Fruit fly (Drosophila melanogaster): ENCODE results near the gene CG11858.

The CG11858 gene

dm6 chr3R:25258628-25259240, 3.8 kb upstream of the CG11858 start, which contains the start of gene CG11857:
CG11857 (plus strand) TSS chr3R:25258898.
- TF ChIP-seq CG8159 (tag; optimal IDR thresholded peaks at IDR 0.05) (peak; percentile 93), CG10348 (GFP tag; IDR thresholded peaks at IDR 0.05) (peak; percentile 96), gl (tag; optimal IDR thresholded peaks at IDR 0.05) (peak; percentile 86), Pif1B (GFP tag; optimal IDR thresholded peaks at IDR 0.05) (no peak), Snoo (tag; optimal IDR thresholded peaks at IDR 0.05) (peak; percentile 95), CG32121 (GFP tag; IDR thresholded peaks at IDR 0.05) (peak; percentile 97), CG9948 (tag; optimal IDR thresholded peaks at IDR 0.05) (peak; percentile 93), CG34367 (tag; optimal IDR thresholded peaks at IDR 0.05) (peak; percentile 92), CG13204 (GFP tag; optimal IDR thresholded peaks at IDR 0.05) (no peak), CG15710 (tag; optimal IDR thresholded peaks at IDR 0.05) (peak; percentile 96), CG17806 (tag; optimal IDR thresholded peaks at IDR 0.05) (peak; percentile 93), CG14655 (GFP tag; optimal IDR thresholded peaks at IDR 0.05) (no peak), CG8301 (tag; optimal IDR thresholded peaks at IDR 0.05) (peak; percentile 92), CG12605 (GFP tag; IDR thresholded peaks at IDR 0.05) (peak; percentile 93), Pif1A (GFP tag; optimal IDR thresholded peaks at IDR 0.05) (no peak), D1 (tag; optimal IDR thresholded peaks at IDR 0.05) (no peak), rn (GFP tag; IDR thresholded peaks at IDR 0.05) (peak; percentile 96), fd96Ca (GFP tag; IDR thresholded peaks at IDR 0.05) (peak; percentile 98), EcR (GFP tag; optimal IDR thresholded peaks at IDR 0.05) (peak; percentile 55), Ets98B (GFP tag; IDR thresholded peaks at IDR 0.05) (peak; percentile 96), CG4496 (GFP tag; IDR thresholded peaks at IDR 0.05) (peak; percentile 98)

dm6 chr3R:25260670-25261069, 1.9 kb upstream of the CG11858 start:
- TF ChIP-seq CG8301 (tag; optimal IDR thresholded peaks at IDR 0.05) (no peak), CG8159 (tag; optimal IDR thresholded peaks at IDR 0.05) (no peak), EcR (GFP tag; optimal IDR thresholded peaks at IDR 0.05) (no peak), CG34367 (tag; optimal IDR thresholded peaks at IDR 0.05) (no peak), fd96Ca (GFP tag; IDR thresholded peaks at IDR 0.05) (no peak), D1 (tag; optimal IDR thresholded peaks at IDR 0.05) (no peak), gl (tag; optimal IDR thresholded peaks at IDR 0.05) (no peak), Pif1A (GFP tag; optimal IDR thresholded peaks at IDR 0.05) (no peak), CG12605 (GFP tag; IDR thresholded peaks at IDR 0.05) (no peak)

DNA sequence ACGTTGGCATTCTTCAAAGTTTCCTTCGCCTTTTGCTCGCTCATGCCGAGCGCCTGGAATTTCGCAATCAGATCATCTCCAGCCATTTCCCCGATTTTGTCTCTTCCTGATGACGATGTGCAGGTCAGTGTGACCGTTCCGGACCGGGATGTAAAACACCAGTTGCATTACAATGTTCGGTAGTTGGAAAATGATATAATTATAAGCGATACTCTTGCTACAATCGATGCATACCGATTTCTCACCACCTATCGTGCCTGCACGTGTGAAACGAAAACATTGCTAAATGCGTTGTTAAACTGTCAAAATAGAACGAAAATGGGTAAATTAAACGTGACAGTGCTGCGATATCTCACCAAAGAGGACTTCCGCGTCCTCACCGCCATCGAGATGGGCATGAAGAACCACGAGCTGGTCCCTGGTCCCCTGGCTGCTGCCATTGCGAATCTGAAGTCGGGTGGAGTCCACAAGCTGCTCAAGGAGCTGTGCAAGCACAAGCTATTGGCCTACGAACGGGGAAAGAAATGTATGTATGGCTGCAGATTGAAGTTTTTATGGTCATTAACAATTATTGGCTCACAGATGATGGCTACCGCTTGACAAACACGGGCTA, 3.2 kb downstream of the CG11858 start, which contains the start of the genes GlnRS and RIOK2:
Gene GlnRS (minus strand): TSS at position 133 of the 613 bp plus-strand sequence.
Gene RIOK2 (plus strand): TSS at position 256 of the 613 bp plus-strand sequence.
- no peak for TF ChIP-seq rn (GFP tag; IDR thresholded peaks at IDR 0.05)
- TF ChIP-seq CG12605 (GFP tag; IDR thresholded peaks at IDR 0.05): peak; percentile 51; the same call in 1 of the 2 replicates
- TF ChIP-seq CG4496 (GFP tag; IDR thresholded peaks at IDR 0.05): no peak

dm6 chr3R:25266751-25267150, 4.2 kb downstream of the CG11858 start:
- no peak for TF ChIP-seq Pif1A (GFP tag; optimal IDR thresholded peaks at IDR 0.05)
- no peak for TF ChIP-seq CG17806 (tag; optimal IDR thresholded peaks at IDR 0.05)
- TF ChIP-seq CG4496 (GFP tag; IDR thresholded peaks at IDR 0.05): no peak
- TF ChIP-seq CG12605 (GFP tag; IDR thresholded peaks at IDR 0.05): no peak
- no peak for TF ChIP-seq Snoo (tag; optimal IDR thresholded peaks at IDR 0.05)
- TF ChIP-seq EcR (GFP tag; optimal IDR thresholded peaks at IDR 0.05): no peak
- no peak for TF ChIP-seq CG10348 (GFP tag; IDR thresholded peaks at IDR 0.05)
- no peak for TF ChIP-seq CG15710 (tag; optimal IDR thresholded peaks at IDR 0.05)

dm6 chr3R:25269909-25270308, 7.4 kb downstream of the CG11858 start, which contains the start of the genes CG11889 and CG11891:
CG11889 (plus strand) TSS chr3R:25270209.
CG11891 (plus strand) TSS chr3R:25270209.
- TF ChIP-seq Snoo (tag; optimal IDR thresholded peaks at IDR 0.05) (no peak), CG12605 (GFP tag; IDR thresholded peaks at IDR 0.05) (no peak), CG13204 (GFP tag; optimal IDR thresholded peaks at IDR 0.05) (no peak), CG4496 (GFP tag; IDR thresholded peaks at IDR 0.05) (no peak), CG34367 (tag; optimal IDR thresholded peaks at IDR 0.05) (no peak), CG17806 (tag; optimal IDR thresholded peaks at IDR 0.05) (no peak), CG15710 (tag; optimal IDR thresholded peaks at IDR 0.05) (no peak), rn (GFP tag; IDR thresholded peaks at IDR 0.05) (no peak)

DNA sequence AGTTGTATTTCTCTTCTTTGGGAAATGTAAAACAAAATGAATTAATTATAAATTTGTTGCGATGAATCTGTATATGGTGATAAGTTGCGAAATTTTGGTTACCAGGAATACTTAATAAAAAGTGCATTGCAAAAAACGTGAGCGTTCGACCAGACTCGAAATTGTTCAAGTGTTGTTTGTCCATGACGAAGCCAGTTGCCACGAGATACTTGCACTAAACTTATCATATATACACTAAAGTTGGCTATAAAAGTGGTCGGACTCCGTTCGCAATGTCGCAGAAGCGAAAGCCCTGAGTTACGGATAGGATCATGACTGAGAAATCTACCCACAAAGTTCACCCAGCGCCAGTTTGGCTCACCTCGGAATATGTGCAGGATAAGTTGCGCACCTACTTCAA, 11.0 kb downstream of the CG11858 start, which contains the start of gene CG11878:
Gene CG11878 (plus strand): TSS at position 301 of the 400 bp plus-strand sequence.
- TF ChIP-seq Pif1A (GFP tag; optimal IDR thresholded peaks at IDR 0.05) (no peak), CG12605 (GFP tag; IDR thresholded peaks at IDR 0.05) (no peak), D1 (tag; optimal IDR thresholded peaks at IDR 0.05) (no peak), rn (GFP tag; IDR thresholded peaks at IDR 0.05) (no peak), CG10348 (GFP tag; IDR thresholded peaks at IDR 0.05) (no peak), Ets98B (GFP tag; IDR thresholded peaks at IDR 0.05) (no peak), Snoo (tag; optimal IDR thresholded peaks at IDR 0.05) (no peak)
